Fruit fly (Drosophila melanogaster): Measurements from ENCODE around the gene CG5111.

- no peak for TF ChIP-seq Smox (GFP tag; optimal IDR thresholded peaks at IDR 0.05)
- TF ChIP-seq Hr38 (GFP tag; optimal IDR thresholded peaks at IDR 0.05) = no peak
These were observed 25.9 kb downstream of the CG5111 start for dm6 chr3R:25531905-25532387.

All from whole organism, prepupa.